Worm (Caenorhabditis elegans) whole organism, L4 larva: ENCODE results near the gene F41E6.17.

Experiments
- D1046.2 ChIP-seq: fragments of 200-800 bp; sonication (Bioruptor generic); IDR thresholded peaks from 2 replicates; pipeline ENCODE4 v1.3.6; 2022; ENCODE audit warnings: missing genetic modification characterization, missing compliant biosample characterization
- F10B5.3 ChIP-seq: sonication (generic microtip); optimal IDR thresholded peaks from 2 replicates; lab custom pipeline; 2016; ENCODE audit warnings: mild to moderate bottlenecking, missing genetic modification characterization, missing compliant biosample characterization
- F26F4.8 ChIP-seq: fragments of 200-800 bp; sonication (Bioruptor generic); conservative IDR thresholded peaks from 2 replicates; pipeline ENCODE4 v1.3.6; 2022; ENCODE audit warnings: missing genetic modification characterization, missing compliant biosample characterization
- F37D6.2 ChIP-seq: sonication (generic microtip); optimal IDR thresholded peaks from 2 replicates; lab custom pipeline; 2016; ENCODE audit warnings: mild to moderate bottlenecking, missing genetic modification characterization, missing compliant biosample characterization
- F49E8.2 ChIP-seq: sonication (generic microtip); optimal IDR thresholded peaks from 2 replicates; lab custom pipeline; 2016; ENCODE audit warnings: missing compliant biosample characterization, mild to moderate bottlenecking, missing genetic modification characterization, borderline replicate concordance
- T20F7.1 ChIP-seq: fragments of 200-800 bp; sonication (Bioruptor generic); optimal IDR thresholded peaks from 2 replicates; lab custom pipeline; 2018; ENCODE audit warnings: mild to moderate bottlenecking, missing genetic modification characterization, missing compliant biosample characterization
- T26A8.4 ChIP-seq: fragments of 200-800 bp; sonication (Bioruptor generic); IDR thresholded peaks from 2 replicates; pipeline ENCODE4 v1.3.6; 2022; ENCODE audit warnings: missing genetic modification characterization, missing compliant biosample characterization
- Y5F2A.4 ChIP-seq: fragments of 200-800 bp; sonication (Bioruptor generic); optimal IDR thresholded peaks from 2 replicates; lab custom pipeline; 2018; ENCODE audit warnings: mild to moderate bottlenecking, missing genetic modification characterization, missing compliant biosample characterization
- ceh-20 ChIP-seq: fragments of 200-800 bp; sonication (Bioruptor generic); IDR thresholded peaks from 2 replicates; pipeline ENCODE4 v1.3.6; 2022; ENCODE audit warnings: missing genetic modification reagents, missing genetic modification characterization, missing compliant biosample characterization
- ceh-44 ChIP-seq: fragments of 200-800 bp; sonication (Bioruptor generic); IDR thresholded peaks from 2 replicates; pipeline ENCODE4 v1.3.6; 2022; ENCODE audit warnings: missing genetic modification reagents, missing genetic modification characterization, missing compliant biosample characterization
- ceh-82 ChIP-seq: sonication (generic microtip); optimal IDR thresholded peaks from 2 replicates; lab custom pipeline; 2017; ENCODE audit warnings: missing biosample characterization, missing genetic modification characterization
- daf-12 ChIP-seq: fragments of 150-350 bp; optimal IDR thresholded peaks from 2 replicates; lab custom pipeline; 2014; ENCODE audit warnings: missing biosample characterization, missing genetic modification reagents, missing genetic modification characterization
- dmd-8 ChIP-seq: fragments of 200-800 bp; sonication (Bioruptor generic); IDR thresholded peaks from 2 replicates; pipeline ENCODE4 v1.3.6; 2022; ENCODE audit warnings: missing genetic modification characterization, missing compliant biosample characterization
- dmd-9 ChIP-seq: fragments of 200-800 bp; sonication (Bioruptor generic); IDR thresholded peaks from 2 replicates; pipeline ENCODE4 v1.3.6; 2022; ENCODE audit warnings: missing genetic modification reagents, missing genetic modification characterization, missing compliant biosample characterization
- dpl-1 ChIP-seq: fragments of 150-350 bp; optimal IDR thresholded peaks from 2 replicates; lab custom pipeline; 2014; ENCODE audit warnings: missing biosample characterization, missing genetic modification reagents, missing genetic modification characterization
- dve-1 ChIP-seq: sonication (generic microtip); optimal IDR thresholded peaks from 2 replicates; lab custom pipeline; 2017; ENCODE audit warnings: antibody characterized with exemption, mild to moderate bottlenecking, missing genetic modification characterization, missing compliant biosample characterization; ENCODE audit not compliant: insufficient read depth
- fos-1 ChIP-seq: fragments of 150-350 bp; optimal IDR thresholded peaks from 2 replicates; lab custom pipeline; 2014; ENCODE audit warnings: missing biosample characterization, missing genetic modification characterization
- gei-8 ChIP-seq: fragments of 200-800 bp; sonication (Bioruptor generic); optimal IDR thresholded peaks from 2 replicates; lab custom pipeline; 2018; ENCODE audit warnings: mild to moderate bottlenecking, missing genetic modification characterization, missing compliant biosample characterization
- hlh-11 ChIP-seq: fragments of 200-800 bp; sonication (Bioruptor generic); optimal IDR thresholded peaks from 2 replicates; lab custom pipeline; 2018; ENCODE audit warnings: mild to moderate bottlenecking, missing genetic modification characterization, missing compliant biosample characterization
- hlh-30 ChIP-seq: sonication (generic microtip); optimal IDR thresholded peaks from 2 replicates; lab custom pipeline; 2017; ENCODE audit warnings: antibody characterized with exemption, mild to moderate bottlenecking, missing genetic modification characterization, missing compliant biosample characterization; ENCODE audit not compliant: insufficient read depth
- hmg-1.1 ChIP-seq: fragments of 200-800 bp; sonication (Bioruptor generic); IDR thresholded peaks from 2 replicates; pipeline ENCODE4 v1.3.6; 2022; ENCODE audit warnings: missing genetic modification reagents, missing genetic modification characterization, missing compliant biosample characterization
- lin-1 ChIP-seq: fragments of 200-800 bp; sonication (Bioruptor generic); IDR thresholded peaks from 2 replicates; pipeline ENCODE4 v1.3.6; 2022; ENCODE audit warnings: missing genetic modification reagents, missing genetic modification characterization, missing compliant biosample characterization
- lin-13 ChIP-seq: fragments of 150-350 bp; optimal IDR thresholded peaks from 2 replicates; lab custom pipeline; 2014; ENCODE audit warnings: missing biosample characterization, missing genetic modification reagents, missing genetic modification characterization
- lin-15B ChIP-seq: fragments of 150-350 bp; sonication (generic microtip); optimal IDR thresholded peaks from 3 replicates; lab custom pipeline; 2014; ENCODE audit warnings: missing biosample characterization, missing genetic modification characterization
- lin-29 ChIP-seq: fragments of 200-800 bp; sonication (Bioruptor generic); IDR thresholded peaks from 2 replicates; pipeline ENCODE4 v1.3.6; 2022; ENCODE audit warnings: missing genetic modification reagents, missing genetic modification characterization, missing compliant biosample characterization
- lsy-2 ChIP-seq, 2 experiments: fragments of 150-350 bp in 1 of 2; sonication (generic microtip) in 1 of 2; optimal IDR thresholded peaks; 2 replicates each; lab custom pipeline; 2014 to 2017; ENCODE audit warnings: missing biosample characterization in 2 of 2, missing genetic modification characterization in 2 of 2
- madf-5 ChIP-seq, 2 experiments: fragments of 200-800 bp; sonication (Bioruptor generic); IDR thresholded peaks; 2 replicates each; pipeline ENCODE4 v1.3.6; 2022; ENCODE audit warnings: missing compliant biosample characterization in 2 of 2, missing genetic modification characterization in 2 of 2
- madf-9 ChIP-seq: fragments of 200-800 bp; sonication (Bioruptor generic); conservative IDR thresholded peaks from 2 replicates; pipeline ENCODE4 v1.3.6; 2022; ENCODE audit warnings: missing genetic modification reagents, missing genetic modification characterization, missing compliant biosample characterization
- mes-2 ChIP-seq: sonication (generic microtip); optimal IDR thresholded peaks from 2 replicates; lab custom pipeline; 2016; ENCODE audit warnings: missing genotype, mild to moderate bottlenecking, missing genetic modification characterization, missing compliant biosample characterization; ENCODE audit not compliant: poor library complexity, severe bottlenecking
- mxl-2 ChIP-seq: fragments of 200-800 bp; sonication (Bioruptor generic); conservative IDR thresholded peaks from 2 replicates; pipeline ENCODE4 v1.3.6; 2022; ENCODE audit warnings: missing genetic modification reagents, missing genetic modification characterization, missing compliant biosample characterization
- mxl-3 ChIP-seq: fragments of 200-800 bp; sonication (Bioruptor generic); optimal IDR thresholded peaks from 2 replicates; lab custom pipeline; 2018; ENCODE audit warnings: mild to moderate bottlenecking, missing genetic modification characterization, missing compliant biosample characterization
- nhr-10 ChIP-seq: fragments of 150-350 bp; optimal IDR thresholded peaks from 2 replicates; lab custom pipeline; 2014; ENCODE audit warnings: missing biosample characterization, missing genetic modification characterization
- nhr-11 ChIP-seq: fragments of 150-350 bp; optimal IDR thresholded peaks from 2 replicates; lab custom pipeline; 2014; ENCODE audit warnings: missing biosample characterization, missing genetic modification characterization
- nhr-111 ChIP-seq: fragments of 200-800 bp; sonication (Bioruptor generic); optimal IDR thresholded peaks from 2 replicates; lab custom pipeline; 2018; ENCODE audit warnings: mild to moderate bottlenecking, missing genetic modification characterization, missing compliant biosample characterization
- nhr-25 ChIP-seq: sonication (generic microtip); optimal IDR thresholded peaks from 2 replicates; lab custom pipeline; 2017; ENCODE audit warnings: missing genetic modification characterization, mild to moderate bottlenecking, missing compliant biosample characterization, antibody characterized with exemption, moderate library complexity, borderline replicate concordance; ENCODE audit not compliant: insufficient read depth
- nhr-28 ChIP-seq: fragments of 150-350 bp; optimal IDR thresholded peaks from 2 replicates; lab custom pipeline; 2014; ENCODE audit warnings: missing biosample characterization, missing genetic modification characterization
- nhr-41 ChIP-seq: fragments of 200-800 bp; sonication (Bioruptor generic); IDR thresholded peaks from 2 replicates; pipeline ENCODE4 v1.3.6; 2022; ENCODE audit warnings: missing genetic modification reagents, missing genetic modification characterization, missing compliant biosample characterization
- nhr-48 ChIP-seq: sonication (generic microtip); optimal IDR thresholded peaks from 2 replicates; lab custom pipeline; 2016; ENCODE audit warnings: mild to moderate bottlenecking, missing genetic modification characterization, missing compliant biosample characterization
- nhr-76 ChIP-seq: fragments of 150-350 bp; optimal IDR thresholded peaks from 2 replicates; lab custom pipeline; 2014; ENCODE audit warnings: missing biosample characterization, missing genetic modification characterization
- pha-4 ChIP-seq, 2 experiments: fragments of 150-350 bp in 1 of 2; fragments of 200-800 bp in 1 of 2; sonication (Bioruptor generic) in 1 of 2; IDR thresholded peaks in 1 of 2; optimal IDR thresholded peaks in 1 of 2; 2 replicates each; pipeline versions ENCODE4 v1.3.6 to Lab custom; 2014 to 2022; ENCODE audit warnings: missing genetic modification characterization in 2 of 2, missing genetic modification reagents in 2 of 2, missing biosample characterization in 1 of 2, missing compliant biosample characterization in 1 of 2
- snpc-4 ChIP-seq: fragments of 150-350 bp; optimal IDR thresholded peaks from 2 replicates; lab custom pipeline; 2014; ENCODE audit warnings: missing biosample characterization, missing genetic modification characterization
- tag-97 ChIP-seq: fragments of 200-800 bp; sonication (Bioruptor generic); IDR thresholded peaks from 2 replicates; pipeline ENCODE4 v1.3.6; 2022; ENCODE audit warnings: missing genetic modification characterization, missing compliant biosample characterization
- unc-130 ChIP-seq: sonication (generic microtip); optimal IDR thresholded peaks from 2 replicates; lab custom pipeline; 2016; ENCODE audit warnings: missing genetic modification reagents, missing genetic modification characterization, missing compliant biosample characterization
- unc-39 ChIP-seq: sonication (generic microtip); optimal IDR thresholded peaks from 2 replicates; lab custom pipeline; 2017; ENCODE audit warnings: missing biosample characterization, missing genetic modification characterization
- unc-62 ChIP-seq, 3 experiments: fragments of 150-350 bp in 1 of 3; sonication (generic microtip); optimal IDR thresholded peaks in 2 of 3; peaks in 1 of 3; 1 replicate in 1 of 3; 2 replicates in 2 of 3; lab custom pipeline; 2014 to 2017; ENCODE audit warnings: missing biosample characterization in 3 of 3, missing genetic modification characterization in 3 of 3, missing genetic modification reagents in 3 of 3, missing genotype in 1 of 3
- zag-1 ChIP-seq: fragments of 150-350 bp; optimal IDR thresholded peaks from 2 replicates; lab custom pipeline; 2014; ENCODE audit warnings: missing biosample characterization, missing genetic modification characterization
- zfp-2 ChIP-seq: sonication (generic microtip); optimal IDR thresholded peaks from 2 replicates; lab custom pipeline; 2016; ENCODE audit warnings: mild to moderate bottlenecking, missing genetic modification characterization, missing compliant biosample characterization
- zip-2 ChIP-seq: fragments of 150-350 bp; optimal IDR thresholded peaks from 2 replicates; lab custom pipeline; 2014; ENCODE audit warnings: missing biosample characterization, missing genetic modification characterization
- ztf-11 ChIP-seq: fragments of 150-350 bp; optimal IDR thresholded peaks from 2 replicates; lab custom pipeline; 2014; ENCODE audit warnings: missing biosample characterization, missing genetic modification characterization

Gene F41E6.17

DNA sequence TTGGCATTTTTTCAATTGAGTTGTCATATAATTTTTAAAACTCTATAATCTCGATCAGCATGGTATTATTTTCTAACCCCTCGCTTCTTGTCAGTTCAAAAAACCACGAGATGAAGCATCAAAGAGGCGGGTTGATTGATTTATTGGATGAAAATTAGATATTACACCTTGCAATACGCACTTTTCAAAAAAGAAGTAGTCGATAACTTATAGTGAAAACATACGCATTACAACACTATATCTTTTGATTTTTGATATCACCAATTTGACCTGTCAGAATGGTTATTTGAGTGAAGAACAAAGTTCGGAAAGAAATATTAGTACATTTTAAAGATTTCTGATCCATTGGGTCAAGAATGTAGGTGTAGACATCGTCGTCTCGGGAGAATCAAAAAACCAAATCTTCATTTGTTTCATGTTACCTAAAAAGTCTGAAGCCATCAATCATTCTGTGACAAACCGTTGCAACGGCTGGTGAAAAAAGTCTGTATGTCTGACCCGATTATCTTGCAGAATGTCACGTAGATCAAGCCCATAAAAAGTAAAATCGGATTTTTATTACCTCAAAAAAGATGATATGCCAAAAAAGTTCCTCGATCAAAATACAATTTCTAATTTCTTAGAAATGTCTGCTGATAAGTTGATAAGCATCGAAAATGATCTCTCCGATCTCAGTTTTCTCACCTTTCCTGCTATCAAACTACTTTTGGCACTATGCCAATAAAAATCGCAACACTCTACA is 29.4 kb downstream of the F41E6.17 start:
- TF ChIP-seq gei-8 (no peak), lin-29 (GFP tag; lab: Robert Waterston, UW) (no peak), dmd-9 (GFP tag; lab: Robert Waterston, UW) (no peak), F26F4.8 (GFP tag; lab: Robert Waterston, UW) (no peak), pha-4 (GFP tag; IDR thresholded peaks at IDR 0.05; lab: Robert Waterston, UW) (no peak), pha-4 (tag; optimal IDR thresholded peaks at IDR 0.05; lab: Kevin White, UChicago) (no peak), mes-2 (tag; lab: Kevin White, UChicago) (no peak), zag-1 (tag; lab: Kevin White, UChicago) (no peak), F49E8.2 (no peak), mxl-2 (GFP tag; lab: Robert Waterston, UW) (0 out of 2 replicates have a peak, but pooled peaks have one; percentile 27), nhr-48 (tag; lab: Kevin White, UChicago) (peak; percentile 67), dpl-1 (no peak), nhr-28 (tag; lab: Kevin White, UChicago) (peak; percentile 61), lin-1 (GFP tag; lab: Robert Waterston, UW) (no peak), dmd-8 (GFP tag; lab: Robert Waterston, UW) (no peak), Y5F2A.4 (GFP tag; lab: Kevin White, UChicago) (no peak), ceh-44 (GFP tag; lab: Robert Waterston, UW) (no peak), T26A8.4 (GFP tag; lab: Robert Waterston, UW) (no peak), nhr-111 (GFP tag; lab: Kevin White, UChicago) (no peak), unc-62 (GFP tag; optimal IDR thresholded peaks at IDR 0.05 in 1 of 2; lab: Kevin White, UChicago) (peak in 1 of 2 experiments; percentile 92), unc-62 (tag; optimal IDR thresholded peaks at IDR 0.05; lab: Kevin White, UChicago) (no peak), zfp-2 (no peak), ztf-11 (tag; lab: Kevin White, UChicago) (no peak), hmg-1.1 (GFP tag; lab: Robert Waterston, UW) (0 out of 2 replicates have a peak, but pooled peaks have one; percentile 13), unc-130 (GFP tag; lab: Kevin White, UChicago) (no peak), F37D6.2 (tag; lab: Kevin White, UChicago) (no peak), lin-15B (tag; lab: Kevin White, UChicago) (no peak), dve-1 (no peak), unc-39 (no peak), nhr-76 (tag; lab: Kevin White, UChicago) (no peak), nhr-25 (tag; lab: Kevin White, UChicago) (peak; percentile 68), zip-2 (tag; lab: Kevin White, UChicago) (no peak), madf-5 (GFP tag; IDR thresholded peaks at IDR 0.05; lab: Robert Waterston, UW) (no peak), ceh-82 (tag; lab: Kevin White, UChicago) (no peak), tag-97 (GFP tag; lab: Robert Waterston, UW) (no peak), lsy-2 (tag; optimal IDR thresholded peaks at IDR 0.05; lab: Kevin White, UChicago) (no peak), nhr-10 (tag; lab: Kevin White, UChicago) (no peak), snpc-4 (no peak), ceh-20 (GFP tag; lab: Robert Waterston, UW) (peak; percentile 91), mxl-3 (GFP tag; lab: Kevin White, UChicago) (no peak), fos-1 (tag; lab: Kevin White, UChicago) (no peak), D1046.2 (no peak), T20F7.1 (GFP tag; lab: Kevin White, UChicago) (no peak), hlh-30 (tag; lab: Kevin White, UChicago) (peak; percentile 10), lin-13 (GFP tag; lab: Kevin White, UChicago) (no peak), hlh-11 (tag; lab: Kevin White, UChicago) (peak; percentile 63), nhr-41 (GFP tag; lab: Robert Waterston, UW) (no peak), F10B5.3 (tag; lab: Kevin White, UChicago) (no peak), madf-9 (GFP tag; lab: Robert Waterston, UW) (no peak), nhr-11 (tag; lab: Kevin White, UChicago) (no peak), daf-12 (no peak)
